Fruit fly (Drosophila melanogaster) whole organism: ENCODE data around the gene CG7785.

ENCODE experiments used
- CG8478 ChIP-seq: fragments of >200 bp; optimal IDR thresholded peaks from 2 replicates; lab custom pipeline; 2018; ENCODE audit warnings: inconsistent platforms
- EcR ChIP-seq, 2 experiments: fragments of >200 bp; optimal IDR thresholded peaks; 2 replicates each; lab custom pipeline; 2017; ENCODE audit warnings: missing biosample characterization in 2 of 2, missing genetic modification characterization in 2 of 2, missing genetic modification reagents in 2 of 2
- pan ChIP-seq: fragments of >200 bp; optimal IDR thresholded peaks from 2 replicates; lab custom pipeline; 2017
- psq ChIP-seq: fragments of >200 bp; optimal IDR thresholded peaks from 2 replicates; lab custom pipeline; 2017

- TF ChIP-seq CG8478 (no peak), psq (lab: Kevin White, UChicago) (no peak), EcR (GFP tag; optimal IDR thresholded peaks at IDR 0.05; lab: Kevin White, UChicago) (no peak), pan (lab: Kevin White, UChicago) (no peak)
Observed at dm6 chr3R:18027307-18027706, 5.9 kb downstream of the CG7785 start.
